Fruit fly (Drosophila melanogaster) S2 (cell line): ENCODE data around the gene CG32137.

ENCODE experiments used
- CG8478 ChIP-seq: fragments of >200 bp; optimal IDR thresholded peaks from 2 replicates; lab custom pipeline; 2018
- CTCF ChIP-seq, 2 experiments: fragments of >200 bp; optimal IDR thresholded peaks; 2 replicates each; lab custom pipeline; 2018

Gene CG32137

DNA sequence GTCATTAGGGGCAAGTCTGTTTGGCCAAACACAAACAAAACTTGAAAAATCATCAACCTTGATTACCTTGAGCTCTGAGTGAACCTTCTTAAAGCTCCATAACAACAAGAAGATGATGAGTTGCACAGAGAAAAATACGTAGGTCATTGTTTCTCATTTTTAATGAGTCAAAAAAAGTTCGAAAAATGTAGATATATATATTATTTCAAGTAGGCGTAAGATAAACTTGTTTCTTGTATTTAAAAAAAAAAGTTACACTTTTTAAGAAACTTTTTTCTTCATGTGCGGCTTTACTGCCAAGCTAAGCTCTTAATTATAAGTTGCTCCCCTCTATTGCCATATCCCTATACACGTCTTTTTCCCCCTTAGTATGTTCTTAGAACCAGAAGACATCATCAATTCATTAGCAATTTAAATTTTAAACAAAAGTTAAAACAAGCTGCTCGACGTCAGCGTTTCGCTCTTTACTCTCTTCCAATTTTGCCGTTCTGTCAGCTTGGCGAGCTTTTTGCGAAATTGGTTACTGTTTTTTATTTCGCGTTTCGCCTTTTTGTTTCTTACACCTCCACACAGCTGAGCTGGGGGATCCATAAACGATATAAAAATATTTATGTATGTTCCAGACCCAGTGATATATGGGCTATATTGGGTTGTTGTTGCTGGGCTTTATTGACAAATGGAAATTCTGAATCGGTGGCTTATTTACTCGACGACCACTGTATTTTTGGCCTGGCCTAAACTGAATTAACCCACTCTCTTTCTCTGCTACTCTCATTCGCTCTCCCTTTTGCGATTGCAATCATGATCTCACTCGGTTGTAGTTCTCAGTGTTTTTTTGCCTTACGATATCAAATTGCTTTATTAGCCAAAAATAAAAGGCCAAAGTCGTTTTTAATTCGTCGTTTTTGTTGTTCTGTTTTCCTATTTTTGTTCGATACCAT lies 15.4 kb upstream of the CG32137 start:
- no peak for TF ChIP-seq CTCF (optimal IDR thresholded peaks at IDR 0.05; lab: Kevin White, UChicago)
- no peak for TF ChIP-seq CG8478 (lab: Kevin White, UChicago)

DNA sequence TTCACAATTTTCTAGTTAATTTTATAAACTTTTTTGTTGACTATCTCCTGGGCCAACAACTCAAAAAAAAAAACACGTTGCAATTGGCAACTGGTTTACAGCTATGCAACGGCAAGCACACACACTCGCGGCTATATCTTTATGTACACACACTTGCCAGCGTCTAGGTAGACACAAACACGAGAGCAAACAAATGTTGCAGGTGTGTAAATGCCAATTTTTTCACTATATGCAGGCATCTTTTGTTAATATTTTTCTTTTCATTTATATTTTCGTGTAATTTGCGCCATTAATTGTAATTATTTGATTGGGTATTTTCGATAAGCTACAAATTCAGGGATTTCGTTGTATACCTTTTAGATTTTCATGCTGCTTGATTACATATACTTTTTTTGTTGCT lies 14.4 kb upstream of the CG32137 start:
- TF ChIP-seq CTCF (optimal IDR thresholded peaks at IDR 0.05; lab: Kevin White, UChicago) (no peak), CG8478 (lab: Kevin White, UChicago) (no peak)

DNA sequence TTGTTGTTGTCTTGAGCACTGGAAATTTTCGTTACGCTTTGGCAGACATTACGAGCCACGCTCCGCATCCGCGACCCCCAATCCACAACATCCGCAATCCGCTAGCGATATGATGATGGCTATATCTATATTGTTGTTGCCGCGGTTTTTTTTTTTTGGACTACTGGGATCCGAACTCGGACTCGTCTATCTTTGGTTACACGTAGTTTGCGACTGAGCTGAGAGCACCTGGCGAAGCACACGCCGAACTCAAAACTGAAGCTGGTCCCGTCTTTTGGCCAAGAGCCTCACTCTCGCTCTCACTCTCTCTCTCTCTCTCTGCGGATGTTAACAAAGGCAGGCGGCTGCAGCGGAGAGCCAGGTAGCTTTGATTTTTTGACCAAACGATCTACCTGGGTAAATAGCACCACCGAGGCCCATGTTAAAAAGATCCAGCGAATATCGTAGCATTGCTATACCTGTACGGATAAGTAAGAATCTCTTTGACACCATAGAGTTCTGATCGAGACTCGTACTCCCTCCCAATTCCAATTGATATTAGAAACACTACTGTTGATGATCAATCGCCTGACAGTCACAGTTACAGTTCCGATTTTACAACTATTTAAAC lies 13.8 kb upstream of the CG32137 start, which contains the start of gene Rgl:
TSS of gene Rgl (minus strand) at position 219 of the 610 bp plus-strand sequence.
- TF ChIP-seq CTCF (optimal IDR thresholded peaks at IDR 0.05; lab: Kevin White, UChicago), result no peak

DNA sequence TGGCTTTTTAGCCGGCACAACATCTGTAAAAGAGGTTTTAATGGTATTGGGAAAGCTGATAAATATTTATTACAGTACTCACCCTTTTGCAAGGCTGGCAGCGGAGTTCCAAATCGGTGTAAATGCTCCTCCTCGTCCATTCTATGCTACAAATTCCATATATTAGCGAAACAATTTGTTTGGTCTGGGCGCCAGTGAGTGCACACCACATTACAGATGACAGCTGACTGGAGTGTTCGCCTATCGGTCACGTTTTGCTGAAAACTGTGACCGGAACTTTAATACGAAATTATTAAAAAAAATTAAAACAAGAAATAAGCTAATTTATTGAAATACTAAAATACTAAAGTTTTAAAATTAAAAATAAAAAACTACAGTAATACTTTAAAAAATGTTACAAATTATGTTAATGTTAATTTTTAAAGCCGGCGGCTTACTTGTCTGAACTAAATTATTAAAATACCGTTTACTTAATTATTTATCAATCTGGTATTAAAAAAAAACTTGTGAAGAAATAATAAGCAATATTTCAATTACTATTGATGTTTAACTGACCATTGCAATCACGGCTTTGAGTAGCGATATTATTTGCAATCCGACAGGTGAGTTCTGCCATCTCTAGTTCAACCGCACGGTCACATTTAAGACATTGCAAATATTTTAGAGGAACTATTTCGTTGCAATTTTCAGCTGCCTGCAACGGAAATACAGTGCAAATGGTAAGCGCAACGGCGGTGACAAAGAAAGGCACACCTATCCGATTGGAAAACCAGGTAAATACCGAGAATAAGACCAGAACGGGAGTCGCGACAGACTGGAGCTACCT lies 10.1 kb upstream of the CG32137 start, which contains the start of the genes CG8833 and DCTN1-p150:
TSS of gene CG8833 (minus strand) at position 232 of the 826 bp plus-strand sequence.
TSS of gene DCTN1-p150 (plus strand) at position 619 of the 826 bp plus-strand sequence.
- no peak for TF ChIP-seq CTCF (optimal IDR thresholded peaks at IDR 0.05; lab: Kevin White, UChicago)
- TF ChIP-seq CG8478 (lab: Kevin White, UChicago), result no peak

DNA sequence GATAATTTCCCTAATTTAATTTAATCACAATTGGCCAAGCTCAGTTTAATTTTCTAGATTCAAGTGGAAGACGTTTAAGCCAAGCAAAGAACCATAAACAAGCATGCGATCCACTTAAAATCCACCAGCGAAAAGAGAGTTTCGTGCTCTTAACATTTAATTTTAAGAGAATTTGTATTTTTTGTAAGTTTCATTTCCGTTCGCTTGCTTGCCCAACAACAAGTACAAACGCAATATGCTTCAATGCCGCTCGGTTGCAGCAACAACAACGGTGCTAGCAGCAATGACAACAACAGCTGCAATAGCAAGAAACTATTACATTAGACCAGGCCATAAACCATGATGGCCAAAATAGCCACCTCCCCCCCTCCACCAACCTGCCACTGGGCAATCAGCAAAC lies 4.1 kb upstream of the CG32137 start:
- TF ChIP-seq CG8478 (lab: Kevin White, UChicago) (no peak), CTCF (optimal IDR thresholded peaks at IDR 0.05; lab: Kevin White, UChicago) (no peak)

DNA sequence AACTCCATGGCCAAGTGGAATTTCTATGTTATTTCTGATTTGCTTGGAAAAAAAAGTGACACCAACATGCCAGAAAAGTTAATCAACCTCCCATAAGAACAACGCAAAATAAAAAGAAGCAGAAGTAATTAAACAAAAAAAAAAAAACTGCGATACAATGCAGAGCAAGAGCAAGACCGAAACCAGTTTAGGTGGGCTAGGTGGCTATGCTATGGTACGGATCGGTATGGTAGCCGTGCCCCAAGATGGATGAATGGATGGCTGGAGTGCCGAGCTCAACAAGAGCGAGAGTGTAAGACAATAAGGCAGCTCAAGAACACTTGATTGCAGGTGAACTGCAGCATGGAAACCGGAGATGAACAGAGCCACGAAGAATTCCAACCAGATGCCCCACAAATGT lies 2.3 kb upstream of the CG32137 start:
- TF ChIP-seq CTCF (optimal IDR thresholded peaks at IDR 0.05; lab: Kevin White, UChicago), result no peak
- TF ChIP-seq CG8478 (lab: Kevin White, UChicago), result no peak

DNA sequence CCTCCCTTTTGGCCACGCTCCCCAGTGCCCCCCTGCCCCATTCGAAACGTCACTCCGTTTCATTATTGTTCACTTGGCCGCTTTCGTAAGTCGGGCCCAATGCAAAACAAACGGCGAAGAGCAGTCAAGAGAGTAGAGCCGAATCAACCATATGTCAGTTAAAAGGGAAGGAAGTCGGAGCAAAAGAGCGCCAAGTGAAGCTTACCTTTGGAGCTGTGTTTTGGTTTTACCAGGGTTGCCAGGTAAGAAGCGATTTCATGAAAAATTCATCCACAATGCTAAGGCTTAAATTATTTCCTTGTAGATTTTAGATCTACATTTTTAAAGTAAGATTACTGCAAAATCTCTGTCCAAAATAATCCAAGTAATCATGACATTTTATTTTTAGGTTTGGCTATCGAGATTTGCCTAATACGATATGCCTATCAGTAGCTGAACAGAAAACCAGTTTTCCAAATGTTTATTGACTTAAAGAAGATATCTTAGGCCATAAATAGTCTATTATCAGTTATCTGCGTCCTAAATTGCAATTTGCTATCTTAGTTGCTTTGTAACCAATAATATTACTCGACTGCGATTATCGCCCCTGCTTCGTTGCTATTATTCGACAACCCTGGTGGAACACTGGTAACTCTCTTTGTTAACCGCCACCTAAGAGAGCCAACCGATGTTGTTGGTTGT lies 440 bp upstream of the CG32137 start:
- TF ChIP-seq CTCF (optimal IDR thresholded peaks at IDR 0.05; lab: Kevin White, UChicago), result no peak
- TF ChIP-seq CG8478 (lab: Kevin White, UChicago), result no peak

DNA sequence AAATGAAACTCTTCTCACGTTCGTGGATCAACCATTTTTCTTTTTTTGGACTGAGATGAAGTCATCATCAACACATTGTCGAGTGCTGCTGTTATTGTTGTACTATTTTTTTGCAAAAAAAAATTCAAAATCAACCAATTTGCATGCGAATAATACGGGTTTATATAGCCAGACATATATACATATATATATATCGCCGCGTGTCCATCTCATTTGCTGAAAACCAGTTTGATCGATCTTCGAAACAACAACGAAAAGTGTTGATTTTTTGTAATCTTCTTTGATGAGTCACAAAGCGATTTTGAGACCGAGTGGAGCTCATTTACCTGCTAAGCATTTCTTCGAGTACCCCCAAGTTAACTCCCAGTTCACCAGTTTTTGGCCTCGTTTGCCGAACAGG lies 7.0 kb downstream of the CG32137 start:
- TF ChIP-seq CG8478 (lab: Kevin White, UChicago), result no peak
- TF ChIP-seq CTCF (optimal IDR thresholded peaks at IDR 0.05; lab: Kevin White, UChicago), result no peak

DNA sequence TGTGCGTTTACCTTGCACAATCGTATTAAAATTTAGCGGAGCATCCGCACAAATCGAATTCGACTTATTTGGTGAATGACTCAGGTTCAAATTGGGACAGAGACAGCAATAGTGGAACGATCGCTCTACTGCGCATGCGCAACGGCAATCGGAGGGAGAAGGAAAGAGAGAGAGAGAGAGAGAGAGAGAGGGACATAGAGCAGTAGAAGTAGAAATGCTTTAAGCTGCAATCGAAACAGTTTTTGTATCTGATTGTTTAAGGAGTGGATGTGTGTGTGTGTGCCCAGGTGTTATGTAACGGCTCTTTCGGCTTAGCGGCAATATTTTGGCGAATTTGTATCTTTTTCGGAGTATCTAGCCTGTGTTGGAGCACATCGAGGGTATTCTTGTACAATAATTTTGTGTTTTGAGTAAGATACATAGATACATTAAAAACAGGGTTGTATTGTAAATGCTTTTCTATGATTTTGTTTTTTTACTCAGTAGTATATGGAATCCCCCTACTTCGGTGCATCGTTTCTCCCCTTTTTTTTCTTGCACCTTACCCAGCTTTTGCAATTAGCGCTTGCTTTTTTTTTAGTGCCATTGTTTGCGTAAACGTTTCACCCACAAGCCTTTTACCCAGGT lies 10.5 kb downstream of the CG32137 start:
- TF ChIP-seq CTCF (optimal IDR thresholded peaks at IDR 0.05; lab: Kevin White, UChicago) (no peak), CG8478 (lab: Kevin White, UChicago) (no peak)

DNA sequence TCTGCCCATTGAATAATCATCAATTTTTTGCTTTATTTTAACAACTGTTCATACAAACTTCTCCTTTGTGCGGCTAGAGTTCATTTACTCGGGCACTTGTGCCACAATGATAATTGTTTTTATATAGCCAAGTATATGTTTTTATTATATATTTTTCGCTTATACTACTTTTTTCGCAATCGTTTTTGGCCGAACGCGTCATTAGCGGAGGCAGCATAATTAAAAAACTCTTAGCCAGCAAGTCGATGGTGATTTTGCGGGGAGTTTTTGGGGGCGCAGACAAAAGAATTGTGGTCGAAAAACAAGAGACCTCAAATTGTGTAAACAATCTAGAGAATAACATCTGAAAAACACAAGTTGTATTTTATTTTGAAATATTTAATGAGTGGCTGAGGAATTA lies 12.5 kb downstream of the CG32137 start:
- TF ChIP-seq CTCF (optimal IDR thresholded peaks at IDR 0.05; lab: Kevin White, UChicago) (no peak), CG8478 (lab: Kevin White, UChicago) (no peak)

DNA sequence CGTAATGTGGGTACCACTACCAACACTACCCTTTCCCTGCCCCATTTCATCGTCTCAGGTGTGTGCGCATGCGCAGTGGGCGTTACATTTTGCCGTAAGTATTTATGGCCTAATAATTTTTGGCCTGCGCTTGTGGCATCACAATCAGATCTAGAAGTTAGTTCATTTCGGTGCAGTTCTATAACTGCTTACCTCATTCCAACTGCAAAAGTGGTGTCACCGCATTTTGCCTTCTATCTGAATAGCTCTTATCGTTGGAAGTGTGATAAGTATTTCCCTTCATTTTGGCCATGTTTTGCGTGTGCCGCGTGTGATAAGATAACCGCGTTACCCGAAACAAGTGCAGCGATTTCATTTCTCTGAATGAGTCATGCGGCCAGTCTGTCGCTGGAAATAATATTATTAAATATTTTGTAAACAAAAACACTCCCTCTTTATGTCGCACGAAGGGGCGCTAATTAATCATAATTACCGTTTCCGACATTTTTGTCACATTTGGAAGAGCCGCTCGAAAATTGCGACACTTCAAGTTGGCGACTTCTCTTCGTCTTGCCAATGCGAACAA lies 13.5 kb downstream of the CG32137 start:
- no peak for TF ChIP-seq CG8478 (lab: Kevin White, UChicago)
- TF ChIP-seq CTCF (optimal IDR thresholded peaks at IDR 0.05; lab: Kevin White, UChicago), result no peak

DNA sequence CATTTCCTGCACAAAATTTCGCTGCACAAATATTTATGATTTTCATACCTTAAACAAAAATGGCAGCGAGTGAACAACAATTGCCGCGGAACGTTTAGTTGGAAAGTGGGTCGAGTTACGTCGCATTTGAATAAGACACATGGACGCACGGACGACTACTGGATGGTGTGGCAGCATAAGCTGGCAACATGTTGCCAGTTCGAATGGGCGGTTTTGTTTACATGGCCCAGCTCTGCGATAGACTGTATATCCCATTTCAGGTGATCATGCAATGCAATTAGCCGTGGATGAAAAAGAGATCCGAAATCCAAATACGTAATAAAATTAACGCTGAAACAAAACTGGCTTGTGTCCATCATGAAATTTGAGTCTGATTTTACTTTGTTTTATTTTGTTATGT lies 17.6 kb downstream of the CG32137 start:
- TF ChIP-seq CTCF (optimal IDR thresholded peaks at IDR 0.05; lab: Kevin White, UChicago), result no peak
- no peak for TF ChIP-seq CG8478 (lab: Kevin White, UChicago)

DNA sequence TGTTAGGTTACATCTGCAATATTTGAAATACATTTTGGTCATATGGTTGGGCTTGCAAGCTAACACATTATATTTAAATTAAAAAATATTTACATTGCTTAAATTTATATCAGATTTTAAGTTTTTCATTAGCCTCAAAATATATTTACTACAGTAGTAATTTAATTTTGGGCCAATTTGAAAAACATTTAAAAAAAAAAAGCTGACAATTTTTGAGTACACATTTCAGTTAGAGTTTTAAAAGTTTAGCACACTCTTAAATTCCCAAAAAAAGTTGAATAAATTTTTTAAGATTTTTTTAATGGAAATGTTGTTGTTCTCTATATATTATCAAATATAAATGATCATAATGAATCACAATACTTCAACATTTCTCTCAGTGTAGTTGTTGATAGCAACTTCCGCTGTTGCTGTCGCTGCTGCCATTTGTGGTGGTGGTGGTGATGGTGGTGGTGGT lies 18.2 kb downstream of the CG32137 start:
- TF ChIP-seq CG8478 (lab: Kevin White, UChicago), result no peak
- TF ChIP-seq CTCF (optimal IDR thresholded peaks at IDR 0.05; lab: Kevin White, UChicago), result no peak
